Worm (Caenorhabditis elegans): ENCODE data around the gene lap-2.

Gene lap-2

ce11 chrV:13083751-13084672, 40.5 kb downstream of the lap-2 start:
- no peak for TF ChIP-seq ceh-82 (tag; optimal IDR thresholded peaks at IDR 0.05)
- no peak for TF ChIP-seq ztf-4 (tag; optimal IDR thresholded peaks at IDR 0.05)
- TF ChIP-seq mdl-1 (tag; optimal IDR thresholded peaks at IDR 0.05), result no peak
- TF ChIP-seq sma-3 (GFP tag; optimal IDR thresholded peaks at IDR 0.05), result no peak
- TF ChIP-seq lin-39 (tag; optimal IDR thresholded peaks at IDR 0.05), result no peak
- no peak for TF ChIP-seq nhr-21 (tag; optimal IDR thresholded peaks at IDR 0.05)
- no peak for TF ChIP-seq elt-3 (tag; optimal IDR thresholded peaks at IDR 0.05)
- TF ChIP-seq nhr-12 (tag; optimal IDR thresholded peaks at IDR 0.05), result no peak
- TF ChIP-seq nhr-237 (tag; optimal IDR thresholded peaks at IDR 0.05), result no peak
- peak in 1 of 2 experiments; percentile 28 for TF ChIP-seq lsy-2 (tag; optimal IDR thresholded peaks at IDR 0.05)
- TF ChIP-seq ztf-11 (tag; optimal IDR thresholded peaks at IDR 0.05), result no peak
- no peak for TF ChIP-seq mbf-1 (tag; optimal IDR thresholded peaks at IDR 0.05)
- TF ChIP-seq Y55F3AM.14 (GFP tag; optimal IDR thresholded peaks at IDR 0.05), result no peak
- peak; percentile 53 for TF ChIP-seq C34F6.9 (tag; optimal IDR thresholded peaks at IDR 0.05)
- TF ChIP-seq nhr-129 (tag; optimal IDR thresholded peaks at IDR 0.05), result peak; percentile 41
- TF ChIP-seq ama-1 (optimal IDR thresholded peaks at IDR 0.05), result peak; percentile 47

ce11 chrV:13085227-13085640, 41.7 kb downstream of the lap-2 start:
- TF ChIP-seq nhr-77 (tag; optimal IDR thresholded peaks at IDR 0.05), result no peak
- TF ChIP-seq lsy-2 (tag; optimal IDR thresholded peaks at IDR 0.05), result no peak
- peak; percentile 50 for TF ChIP-seq sma-3 (GFP tag; optimal IDR thresholded peaks at IDR 0.05)
- no peak for TF ChIP-seq nhr-25 (tag; optimal IDR thresholded peaks at IDR 0.05)
- TF ChIP-seq C34F6.9 (tag; optimal IDR thresholded peaks at IDR 0.05), result peak; percentile 1
- no peak for TF ChIP-seq unc-55 (GFP tag; optimal IDR thresholded peaks at IDR 0.05)
- no peak for TF ChIP-seq unc-39 (tag; optimal IDR thresholded peaks at IDR 0.05)
- no peak for TF ChIP-seq ceh-82 (tag; optimal IDR thresholded peaks at IDR 0.05)
- no peak for TF ChIP-seq mdl-1 (tag; optimal IDR thresholded peaks at IDR 0.05)
- no peak for TF ChIP-seq unc-62 (GFP tag; optimal IDR thresholded peaks at IDR 0.05)
- TF ChIP-seq nhr-11 (tag; optimal IDR thresholded peaks at IDR 0.05), result no peak
- TF ChIP-seq ama-1 (optimal IDR thresholded peaks at IDR 0.05), result peak; percentile 17
- TF ChIP-seq alr-1 (tag; optimal IDR thresholded peaks at IDR 0.05), result no peak
- TF ChIP-seq nhr-129 (tag; optimal IDR thresholded peaks at IDR 0.05), result peak; percentile 39
- TF ChIP-seq elt-1 (tag; optimal IDR thresholded peaks at IDR 0.05), result no peak
- no peak for TF ChIP-seq sem-4 (tag; optimal IDR thresholded peaks at IDR 0.05)
- TF ChIP-seq ZK546.5 (tag; optimal IDR thresholded peaks at IDR 0.05), result no peak
- no peak for TF ChIP-seq ztf-1 (GFP tag; conservative IDR thresholded peaks at IDR 0.05)
- TF ChIP-seq lin-13 (GFP tag; optimal IDR thresholded peaks at IDR 0.05), result peak; percentile 33
- TF ChIP-seq mbf-1 (tag; optimal IDR thresholded peaks at IDR 0.05), result no peak
- no peak for TF ChIP-seq aly-2 (tag; optimal IDR thresholded peaks at IDR 0.05)
- TF ChIP-seq blmp-1 (tag; optimal IDR thresholded peaks at IDR 0.05; ENCODE audit: insufficient read depth), result no peak
- no peak for TF ChIP-seq nhr-12 (tag; optimal IDR thresholded peaks at IDR 0.05)
- TF ChIP-seq mab-5 (tag; optimal IDR thresholded peaks at IDR 0.05), result no peak
- TF ChIP-seq skn-1 (tag; optimal IDR thresholded peaks at IDR 0.05), result no peak
- TF ChIP-seq crh-2 (tag; optimal IDR thresholded peaks at IDR 0.05), result peak; percentile 72
- TF ChIP-seq nhr-23 (tag; optimal IDR thresholded peaks at IDR 0.05), result no peak
- no peak for TF ChIP-seq nhr-10 (tag; optimal IDR thresholded peaks at IDR 0.05)
- TF ChIP-seq lin-11 (tag; optimal IDR thresholded peaks at IDR 0.05), result no peak
- TF ChIP-seq elt-3 (tag; optimal IDR thresholded peaks at IDR 0.05), result no peak
- no peak for TF ChIP-seq Y55F3AM.14 (GFP tag; optimal IDR thresholded peaks at IDR 0.05)
- TF ChIP-seq dmd-4 (tag; optimal IDR thresholded peaks at IDR 0.05), result no peak
- no peak for TF ChIP-seq ztf-11 (tag; optimal IDR thresholded peaks at IDR 0.05)
- peak; percentile 81 for TF ChIP-seq fos-1 (tag; optimal IDR thresholded peaks at IDR 0.05)
- no peak for TF ChIP-seq R02D3.7 (tag; optimal IDR thresholded peaks at IDR 0.05)
- TF ChIP-seq nhr-21 (tag; optimal IDR thresholded peaks at IDR 0.05), result peak; percentile 35
- TF ChIP-seq ztf-4 (tag; optimal IDR thresholded peaks at IDR 0.05), result no peak
- TF ChIP-seq ceh-16 (tag; optimal IDR thresholded peaks at IDR 0.05), result no peak
- TF ChIP-seq sma-9 (GFP tag; optimal IDR thresholded peaks at IDR 0.05), result peak; percentile 59
- TF ChIP-seq sma-9 (tag; optimal IDR thresholded peaks at IDR 0.05), result no peak
- no peak for TF ChIP-seq snpc-4 (tag; optimal IDR thresholded peaks at IDR 0.05)
- no peak for TF ChIP-seq egl-27 (tag; optimal IDR thresholded peaks at IDR 0.05)
- TF ChIP-seq lin-39 (tag; optimal IDR thresholded peaks at IDR 0.05), result no peak
- no peak for TF ChIP-seq gmeb-1 (tag; optimal IDR thresholded peaks at IDR 0.05)
- no peak for TF ChIP-seq nhr-6 (tag; optimal IDR thresholded peaks at IDR 0.05)
- TF ChIP-seq peb-1 (tag; optimal IDR thresholded peaks at IDR 0.05), result no peak
- TF ChIP-seq nhr-237 (tag; optimal IDR thresholded peaks at IDR 0.05), result no peak
- TF ChIP-seq zag-1 (tag; optimal IDR thresholded peaks at IDR 0.05), result no peak
- no peak for TF ChIP-seq F13H6.1 (tag; optimal IDR thresholded peaks at IDR 0.05)

Data from whole organism, L2 larva.